Fruit fly (Drosophila melanogaster) whole organism, embryonic: ENCODE data around the gene Hexo1.
A peak's percentile ranks its signal among the peaks of the same experiment; 100 is the strongest.

ENCODE experiments used
- Bgb ChIP-seq: fragments of 200-800 bp; sonication (Bioruptor generic); IDR thresholded peaks from 2 replicates; pipeline ENCODE4 v1.3.6; 2022; ENCODE audit warnings: missing biosample characterization, missing genetic modification characterization; ENCODE audit not compliant: partially characterized antibody
- C15 ChIP-seq: fragments of 200-800 bp; sonication (Bioruptor generic); IDR thresholded peaks from 3 replicates; pipeline ENCODE4 v1.3.6; 2022; ENCODE audit warnings: missing biosample characterization, missing genetic modification characterization
- CG10274 ChIP-seq: fragments of 200-800 bp; sonication (Bioruptor generic); optimal IDR thresholded peaks from 3 replicates; lab custom pipeline; 2017; ENCODE audit warnings: missing biosample characterization, mild to moderate bottlenecking, missing genetic modification characterization
- CG11456 ChIP-seq: fragments of 200-800 bp; sonication (Bioruptor generic); IDR thresholded peaks from 3 replicates; pipeline ENCODE4 v1.3.6; 2022; ENCODE audit warnings: missing biosample characterization, missing genetic modification characterization
- CG11504 ChIP-seq: fragments of 200-800 bp; sonication (Bioruptor generic); optimal IDR thresholded peaks from 3 replicates; lab custom pipeline; 2019; ENCODE audit warnings: missing biosample characterization, mild to moderate bottlenecking, missing genetic modification characterization, moderate library complexity
- CG11695 ChIP-seq: fragments of 200-800 bp; sonication (Bioruptor generic); IDR thresholded peaks from 3 replicates; pipeline ENCODE4 v1.3.6; 2022; ENCODE audit warnings: missing biosample characterization, missing genetic modification characterization
- CG13287 ChIP-seq: fragments of 200-800 bp; sonication (Bioruptor generic); IDR thresholded peaks from 2 replicates; pipeline ENCODE4 v1.3.6; 2022; ENCODE audit warnings: missing biosample characterization, missing genetic modification characterization; ENCODE audit not compliant: partially characterized antibody
- CG14441 ChIP-seq: fragments of 200-800 bp; sonication (Bioruptor generic); IDR thresholded peaks from 2 replicates; pipeline ENCODE4 v1.3.6; 2022; ENCODE audit warnings: missing biosample characterization, missing genetic modification characterization
- CG14710 ChIP-seq: fragments of 200-800 bp; sonication (Bioruptor generic); optimal IDR thresholded peaks from 3 replicates; lab custom pipeline; 2019; ENCODE audit warnings: missing biosample characterization, mild to moderate bottlenecking, missing genetic modification characterization, moderate library complexity
- CG1529 ChIP-seq: fragments of 200-800 bp; sonication (Bioruptor generic); optimal IDR thresholded peaks from 3 replicates; lab custom pipeline; 2018; ENCODE audit warnings: missing biosample characterization, missing genetic modification characterization
- CG17385 ChIP-seq: fragments of 200-800 bp; sonication (Bioruptor generic); optimal IDR thresholded peaks from 3 replicates; lab custom pipeline; 2018; ENCODE audit warnings: missing biosample characterization, mild to moderate bottlenecking, missing genetic modification characterization
- CG31224 ChIP-seq: fragments of 200-800 bp; sonication (Bioruptor generic); IDR thresholded peaks from 2 replicates; pipeline ENCODE4 v1.3.6; 2022; ENCODE audit warnings: missing biosample characterization, missing genetic modification characterization
- CG31388 ChIP-seq: fragments of 200-800 bp; sonication (Bioruptor generic); optimal IDR thresholded peaks from 2 replicates; lab custom pipeline; 2016; ENCODE audit warnings: missing biosample characterization, missing genetic modification characterization
- CG3281 ChIP-seq: fragments of 200-800 bp; sonication (Bioruptor generic); optimal IDR thresholded peaks from 3 replicates; lab custom pipeline; 2017; ENCODE audit warnings: missing biosample characterization, mild to moderate bottlenecking, missing genetic modification characterization
- CG33557 ChIP-seq: fragments of 200-800 bp; sonication (Bioruptor generic); optimal IDR thresholded peaks from 2 replicates; lab custom pipeline; 2019; ENCODE audit warnings: missing biosample characterization, mild to moderate bottlenecking, missing genetic modification characterization, moderate library complexity
- CG34376 ChIP-seq: fragments of 200-800 bp; sonication (Bioruptor generic); optimal IDR thresholded peaks from 2 replicates; lab custom pipeline; 2018; ENCODE audit warnings: missing biosample characterization, mild to moderate bottlenecking, missing genetic modification characterization
- CG5245 ChIP-seq: fragments of 200-800 bp; sonication (Bioruptor generic); optimal IDR thresholded peaks from 3 replicates; lab custom pipeline; 2016; ENCODE audit warnings: missing biosample characterization, missing genetic modification characterization
- CG5953 ChIP-seq: fragments of 200-800 bp; sonication (Bioruptor generic); IDR thresholded peaks from 2 replicates; pipeline ENCODE4 v1.3.6; 2022; ENCODE audit warnings: missing biosample characterization, missing genetic modification characterization
- CG6854 ChIP-seq: fragments of 200-800 bp; sonication (Bioruptor generic); optimal IDR thresholded peaks from 3 replicates; lab custom pipeline; 2017; ENCODE audit warnings: missing biosample characterization, mild to moderate bottlenecking, missing genetic modification characterization
- CG8765 ChIP-seq: fragments of 200-800 bp; sonication (Bioruptor generic); IDR thresholded peaks from 2 replicates; pipeline ENCODE4 v1.3.6; 2022; ENCODE audit warnings: missing biosample characterization, missing genetic modification characterization
- D19A ChIP-seq: fragments of 200-800 bp; optimal IDR thresholded peaks from 3 replicates; lab custom pipeline; 2019; ENCODE audit warnings: missing biosample characterization, mild to moderate bottlenecking, missing genetic modification characterization, moderate library complexity
- E2f1 ChIP-seq: fragments of 200-800 bp; sonication (Bioruptor generic); IDR thresholded peaks from 2 replicates; pipeline ENCODE4 v1.3.6; 2022; ENCODE audit warnings: missing biosample characterization, missing genetic modification characterization
- E2f2 ChIP-seq: fragments of 200-800 bp; sonication (Bioruptor generic); IDR thresholded peaks from 2 replicates; pipeline ENCODE4 v1.3.6; 2022; ENCODE audit warnings: missing biosample characterization, missing genetic modification characterization
- HLH3B ChIP-seq: fragments of 200-800 bp; sonication (Bioruptor generic); IDR thresholded peaks from 2 replicates; pipeline ENCODE4 v1.3.6; 2022; ENCODE audit warnings: missing biosample characterization, missing genetic modification characterization
- HmgZ ChIP-seq: fragments of 200-800 bp; sonication (Bioruptor generic); optimal IDR thresholded peaks from 2 replicates; lab custom pipeline; 2018; ENCODE audit warnings: missing biosample characterization, mild to moderate bottlenecking, missing genetic modification characterization
- Hmr ChIP-seq: fragments of 200-800 bp; sonication (Bioruptor generic); optimal IDR thresholded peaks from 3 replicates; lab custom pipeline; 2017; ENCODE audit warnings: mild to moderate bottlenecking, missing biosample characterization, missing genetic modification reagents, missing genetic modification characterization
- Max ChIP-seq: fragments of 200-800 bp; sonication (Bioruptor generic); optimal IDR thresholded peaks from 2 replicates; lab custom pipeline; 2016; ENCODE audit warnings: missing biosample characterization, mild to moderate bottlenecking, missing genetic modification characterization
- Mes4 ChIP-seq: fragments of 200-800 bp; sonication (Bioruptor generic); optimal IDR thresholded peaks from 2 replicates; lab custom pipeline; 2016; ENCODE audit warnings: missing biosample characterization, missing genetic modification characterization
- Pdp1 ChIP-seq, 2 experiments: fragments of 200-800 bp; sonication (Bioruptor generic); optimal IDR thresholded peaks; 3 replicates each; lab custom pipeline; 2016; ENCODE audit warnings: missing biosample characterization in 2 of 2, missing genetic modification characterization in 2 of 2, mild to moderate bottlenecking in 1 of 2, moderate library complexity in 1 of 2
- Poxn ChIP-seq: fragments of 200-800 bp; sonication (Bioruptor generic); IDR thresholded peaks from 2 replicates; pipeline ENCODE4 v1.3.6; 2022; ENCODE audit warnings: missing biosample characterization, missing genetic modification characterization
- Scr ChIP-seq: fragments of 200-800 bp; sonication (Bioruptor generic); IDR thresholded peaks from 2 replicates; pipeline ENCODE4 v1.3.6; 2022; ENCODE audit warnings: missing biosample characterization, missing genetic modification characterization; ENCODE audit not compliant: partially characterized antibody
- Sox102F ChIP-seq: fragments of 200-800 bp; sonication (Bioruptor generic); optimal IDR thresholded peaks from 2 replicates; lab custom pipeline; 2018; ENCODE audit warnings: missing biosample characterization, mild to moderate bottlenecking, missing genetic modification characterization, moderate library complexity
- Taf1 ChIP-seq: fragments of 200-800 bp; sonication (Bioruptor generic); IDR thresholded peaks from 2 replicates; pipeline ENCODE4 v1.3.6; 2022; ENCODE audit warnings: missing biosample characterization, missing genetic modification characterization
- ash1 ChIP-seq: fragments of 200-800 bp; sonication (Bioruptor generic); optimal IDR thresholded peaks from 2 replicates; lab custom pipeline; 2018; ENCODE audit warnings: missing biosample characterization, mild to moderate bottlenecking, missing genetic modification characterization
- chinmo ChIP-seq: fragments of 200-800 bp; sonication (Bioruptor generic); IDR thresholded peaks from 4 replicates; pipeline ENCODE4 v1.3.6; 2022; ENCODE audit warnings: missing biosample characterization, missing genetic modification characterization; ENCODE audit not compliant: partially characterized antibody
- chm ChIP-seq: fragments of 200-800 bp; sonication (Bioruptor generic); IDR thresholded peaks from 2 replicates; pipeline ENCODE4 v1.3.6; 2022; ENCODE audit warnings: missing biosample characterization, missing genetic modification characterization
- disco-r ChIP-seq: fragments of 200-800 bp; sonication (Bioruptor generic); optimal IDR thresholded peaks from 2 replicates; lab custom pipeline; 2016; ENCODE audit warnings: missing biosample characterization, missing genetic modification characterization
- dmrt11E ChIP-seq: fragments of 200-800 bp; sonication (Bioruptor generic); optimal IDR thresholded peaks from 3 replicates; lab custom pipeline; 2018; ENCODE audit warnings: missing biosample characterization, mild to moderate bottlenecking, missing genetic modification characterization, moderate library complexity
- dpn ChIP-seq, 2 experiments: fragments of 200-800 bp; sonication (Bioruptor generic); optimal IDR thresholded peaks; 3 replicates each; lab custom pipeline; 2016; ENCODE audit warnings: missing biosample characterization in 2 of 2, missing genetic modification characterization in 2 of 2
- ems ChIP-seq: fragments of 200-800 bp; sonication (Bioruptor generic); optimal IDR thresholded peaks from 3 replicates; lab custom pipeline; 2016; ENCODE audit warnings: missing biosample characterization, missing genetic modification characterization
- en ChIP-seq: fragments of 200-800 bp; sonication (Bioruptor generic); optimal IDR thresholded peaks from 2 replicates; lab custom pipeline; 2016; ENCODE audit warnings: missing biosample characterization, missing genetic modification characterization
- eyg ChIP-seq: fragments of 200-800 bp; sonication (Bioruptor generic); optimal IDR thresholded peaks from 3 replicates; lab custom pipeline; 2016; ENCODE audit warnings: missing biosample characterization, missing genetic modification characterization
- fru ChIP-seq: fragments of >200 bp; optimal IDR thresholded peaks from 2 replicates; lab custom pipeline; 2017
- gcm2 ChIP-seq: fragments of 200-800 bp; sonication (Bioruptor generic); optimal IDR thresholded peaks from 2 replicates; lab custom pipeline; 2016; ENCODE audit warnings: missing biosample characterization, missing genetic modification characterization
- gt ChIP-seq: fragments of 200-800 bp; sonication (Bioruptor generic); IDR thresholded peaks from 2 replicates; pipeline ENCODE4 v1.3.6; 2022; ENCODE audit warnings: missing biosample characterization, missing genetic modification characterization
- pfk ChIP-seq: fragments of 200-800 bp; sonication (Bioruptor generic); optimal IDR thresholded peaks from 2 replicates; lab custom pipeline; 2018; ENCODE audit warnings: missing biosample characterization, mild to moderate bottlenecking, missing genetic modification characterization, moderate library complexity
- sens ChIP-seq: fragments of 200-800 bp; sonication (Bioruptor generic); peaks from one replicate; lab custom pipeline; 2016; ENCODE audit warnings: missing biosample characterization, missing genetic modification characterization
- slp2 ChIP-seq: fragments of 200-800 bp; sonication (Bioruptor generic); optimal IDR thresholded peaks from 2 replicates; lab custom pipeline; 2016; ENCODE audit warnings: missing biosample characterization, missing genetic modification characterization
- sna ChIP-seq: fragments of 200-800 bp; sonication (Bioruptor generic); IDR thresholded peaks from 2 replicates; pipeline ENCODE4 v1.3.6; 2022; ENCODE audit warnings: missing biosample characterization, missing genetic modification characterization; ENCODE audit not compliant: partially characterized antibody
- yki ChIP-seq: fragments of >200 bp; optimal IDR thresholded peaks from 3 replicates; lab custom pipeline; 2018
- zf30C ChIP-seq: fragments of 200-800 bp; sonication (Bioruptor generic); optimal IDR thresholded peaks from 3 replicates; lab custom pipeline; 2018; ENCODE audit warnings: missing biosample characterization, mild to moderate bottlenecking, missing genetic modification characterization

Gene Hexo1

dm6 chr3L:4259102-4259558 is 29.3 kb upstream of the Hexo1 start, which contains the start of the genes CG15011 and CG1309 (continued):
- TF ChIP-seq gt (GFP tag; lab: Robert Waterston, UW), result no peak
- TF ChIP-seq chinmo (GFP tag; lab: Robert Waterston, UW), result 0 out of 4 replicates have a peak, but pooled peaks have one; percentile 32
- TF ChIP-seq E2f1 (GFP tag; lab: Robert Waterston, UW), result peak; percentile 68
- TF ChIP-seq slp2 (GFP tag; lab: Kevin White, UChicago), result peak; percentile 78
- TF ChIP-seq Taf1 (GFP tag; lab: Robert Waterston, UW), result peak; percentile 66
- TF ChIP-seq HmgZ, result peak; percentile 94
- TF ChIP-seq CG13287, result peak; percentile 64; the same call in 1 of the 2 replicates
- peak; percentile 60; the same call in 1 of the 3 replicates for TF ChIP-seq C15 (GFP tag; lab: Robert Waterston, UW)
- TF ChIP-seq CG11504, result peak; percentile 84
- no peak for TF ChIP-seq sna (GFP tag; lab: Robert Waterston, UW)
- TF ChIP-seq chm, result 0 out of 2 replicates have a peak, but pooled peaks have one; percentile 49
- TF ChIP-seq CG34376, result peak; percentile 86
- TF ChIP-seq Mes4 (GFP tag; lab: Kevin White, UChicago), result peak; percentile 80
- TF ChIP-seq E2f2 (GFP tag; lab: Robert Waterston, UW), result peak; percentile 43; the same call in 1 of the 2 replicates
- peak; percentile 82 to 88 for TF ChIP-seq Pdp1 (GFP tag; optimal IDR thresholded peaks at IDR 0.05; lab: Kevin White, UChicago)
- peak; percentile 51 for TF ChIP-seq CG31388 (GFP tag; lab: Kevin White, UChicago)
- TF ChIP-seq dpn (GFP tag; optimal IDR thresholded peaks at IDR 0.05; lab: Kevin White, UChicago), result peak; percentile 85 to 88
- TF ChIP-seq fru, result no peak
- peak; percentile 43; the same call in 1 of the 2 replicates for TF ChIP-seq CG8765
- peak; percentile 59 for TF ChIP-seq CG31224
- peak; percentile 81 for TF ChIP-seq Hmr
- TF ChIP-seq CG1529 (GFP tag; lab: Kevin White, UChicago), result peak; percentile 55
- TF ChIP-seq ash1 (GFP tag; lab: Kevin White, UChicago), result no peak
- TF ChIP-seq CG6854 (GFP tag; lab: Kevin White, UChicago), result no peak
- peak; percentile 68; the same call in 1 of the 2 replicates for TF ChIP-seq HLH3B
- peak; percentile 66 for TF ChIP-seq eyg (GFP tag; lab: Kevin White, UChicago)
- TF ChIP-seq CG5245 (GFP tag; lab: Kevin White, UChicago), result peak; percentile 75
- no peak for TF ChIP-seq zf30C (GFP tag; lab: Kevin White, UChicago)
- TF ChIP-seq disco-r (GFP tag; lab: Kevin White, UChicago), result peak; percentile 71
- TF ChIP-seq CG33557 (GFP tag; lab: Kevin White, UChicago), result peak; percentile 86
- TF ChIP-seq CG14441 (GFP tag; lab: Robert Waterston, UW), result peak; percentile 83
- TF ChIP-seq CG3281, result peak; percentile 99
- TF ChIP-seq en (GFP tag; lab: Kevin White, UChicago), result peak; percentile 67
- TF ChIP-seq sens (GFP tag; lab: Kevin White, UChicago), result peak; percentile 98
- no peak for TF ChIP-seq CG5953 (GFP tag; lab: Robert Waterston, UW)
- TF ChIP-seq ems (GFP tag; lab: Kevin White, UChicago), result peak; percentile 81
- peak; percentile 55 for TF ChIP-seq Scr (GFP tag; lab: Robert Waterston, UW)
- peak; percentile 84 for TF ChIP-seq Max (GFP tag; lab: Kevin White, UChicago)
- TF ChIP-seq CG10274 (GFP tag; lab: Kevin White, UChicago), result peak; percentile 48
- TF ChIP-seq CG14710 (tag; lab: Kevin White, UChicago), result peak; percentile 92
- peak; percentile 75 for TF ChIP-seq D19A
- peak; percentile 81 for TF ChIP-seq Sox102F (GFP tag; lab: Kevin White, UChicago)
- TF ChIP-seq dmrt11E (tag; lab: Kevin White, UChicago), result peak; percentile 85
- no peak for TF ChIP-seq pfk (GFP tag; lab: Kevin White, UChicago)
- TF ChIP-seq Bgb (GFP tag; lab: Robert Waterston, UW), result no peak; the same call in 1 of the 2 replicates
- TF ChIP-seq gcm2 (GFP tag; lab: Kevin White, UChicago), result peak; percentile 14
- TF ChIP-seq CG17385 (GFP tag; lab: Kevin White, UChicago), result peak; percentile 63
- no peak for TF ChIP-seq yki (lab: Kevin White, UChicago)
- peak; percentile 73 for TF ChIP-seq CG11695 (GFP tag; lab: Robert Waterston, UW)
- TF ChIP-seq Poxn (GFP tag; lab: Robert Waterston, UW), result 0 out of 2 replicates have a peak, but pooled peaks have one; percentile 24
- peak; percentile 75; the same call in 2 of the 3 replicates for TF ChIP-seq CG11456 (GFP tag; lab: Robert Waterston, UW)
